Fruit fly (Drosophila melanogaster) whole organism, wandering third instar larva: ENCODE measurements around the gene CG17154.

Experiments used
- Abd-B ChIP-seq: fragments of >200 bp; optimal IDR thresholded peaks from 2 replicates; lab custom pipeline; 2017; ENCODE audit warnings: missing biosample characterization, missing genetic modification characterization
- CG32264 ChIP-seq: fragments of 200-800 bp; sonication (Bioruptor generic); optimal IDR thresholded peaks from 2 replicates; lab custom pipeline; 2016; ENCODE audit warnings: missing biosample characterization, missing genetic modification characterization
- CG9705 ChIP-seq: fragments of 200-800 bp; sonication (Bioruptor generic); optimal IDR thresholded peaks from 2 replicates; lab custom pipeline; 2018; ENCODE audit warnings: missing biosample characterization, mild to moderate bottlenecking, missing genetic modification characterization
- Dfd ChIP-seq: fragments of >200 bp; optimal IDR thresholded peaks from 2 replicates; lab custom pipeline; 2017; ENCODE audit warnings: missing biosample characterization, missing genetic modification characterization
- Dif ChIP-seq: fragments of 200-275, 200-300 bp; sonication (Bioruptor generic); optimal IDR thresholded peaks from 2 replicates; lab custom pipeline; 2018; ENCODE audit warnings: missing biosample characterization, missing genetic modification characterization; ENCODE audit not compliant: partially characterized antibody
- GATAd ChIP-seq: sonication (Bioruptor generic); optimal IDR thresholded peaks from 2 replicates; lab custom pipeline; 2016; ENCODE audit warnings: missing biosample characterization, missing genetic modification characterization
- HLH106 ChIP-seq: fragments of 200-800 bp; optimal IDR thresholded peaks from 3 replicates; lab custom pipeline; 2019; ENCODE audit warnings: missing biosample characterization, mild to moderate bottlenecking, missing genetic modification characterization, moderate library complexity
- Hnf4 ChIP-seq: fragments of 200-800 bp; sonication (Bioruptor generic); optimal IDR thresholded peaks from 2 replicates; lab custom pipeline; 2016; ENCODE audit warnings: missing biosample characterization, mild to moderate bottlenecking, missing genetic modification characterization
- Hr78 ChIP-seq: fragments of >200 bp; optimal IDR thresholded peaks from 2 replicates; lab custom pipeline; 2017; ENCODE audit warnings: missing biosample characterization, missing genetic modification characterization
- Jra ChIP-seq: sonication (Bioruptor generic); optimal IDR thresholded peaks from 2 replicates; lab custom pipeline; 2016; ENCODE audit warnings: missing biosample characterization, missing genetic modification characterization
- Mio ChIP-seq: sonication (Bioruptor generic); optimal IDR thresholded peaks from 2 replicates; lab custom pipeline; 2016; ENCODE audit warnings: missing biosample characterization, missing genetic modification characterization
- N ChIP-seq: fragments of >200 bp; optimal IDR thresholded peaks from 2 replicates; lab custom pipeline; 2018; ENCODE audit warnings: missing biosample characterization, missing external identifiers, missing genetic modification characterization
- OdsH ChIP-seq: fragments of 200-800 bp; sonication (Bioruptor generic); optimal IDR thresholded peaks from 2 replicates; lab custom pipeline; 2016; ENCODE audit warnings: missing biosample characterization, mild to moderate bottlenecking, missing genetic modification characterization
- Rel ChIP-seq, 2 experiments: fragments of 200-800 bp; sonication (Bioruptor generic) in 1 of 2; optimal IDR thresholded peaks; 2 replicates in 1 of 2; 3 replicates in 1 of 2; lab custom pipeline; 2016 to 2019; ENCODE audit warnings: mild to moderate bottlenecking in 2 of 2, missing biosample characterization in 2 of 2, missing genetic modification characterization in 2 of 2, moderate library complexity in 1 of 2
- Sp1 ChIP-seq: fragments of 200-800 bp; sonication (Bioruptor generic); optimal IDR thresholded peaks from 3 replicates; lab custom pipeline; 2019; ENCODE audit warnings: missing biosample characterization, mild to moderate bottlenecking, missing genetic modification characterization, moderate library complexity
- Vsx2 ChIP-seq: fragments of 200-300, 225-300 bp; sonication (Bioruptor generic); optimal IDR thresholded peaks from 2 replicates; lab custom pipeline; 2018; ENCODE audit warnings: missing biosample characterization, missing genetic modification characterization; ENCODE audit not compliant: partially characterized antibody
- brk ChIP-seq: fragments of 200-800 bp; sonication (Bioruptor generic); optimal IDR thresholded peaks from 2 replicates; lab custom pipeline; 2016; ENCODE audit warnings: missing biosample characterization, mild to moderate bottlenecking, missing genetic modification characterization
- dl ChIP-seq, 2 experiments: fragments of 175-275, 200-275 bp in 1 of 2; fragments of 200-275 bp in 1 of 2; sonication (Bioruptor generic); optimal IDR thresholded peaks; lab custom pipeline; 2018; ENCODE audit warnings: mild to moderate bottlenecking in 2 of 2, missing biosample characterization in 2 of 2, missing genetic modification characterization in 2 of 2, moderate library complexity in 2 of 2; ENCODE audit not compliant: partially characterized antibody in 2 of 2, insufficient read depth in 1 of 2
- dsf ChIP-seq: sonication (Bioruptor generic); optimal IDR thresholded peaks from 2 replicates; lab custom pipeline; 2016; ENCODE audit warnings: missing biosample characterization, missing genetic modification characterization, borderline replicate concordance
- ey ChIP-seq: fragments of 200-800 bp; sonication (Bioruptor generic); optimal IDR thresholded peaks from 2 replicates; lab custom pipeline; 2016; ENCODE audit warnings: missing biosample characterization, missing genetic modification characterization
- foxo ChIP-seq, 2 experiments: fragments of 200-800 bp; sonication (Bioruptor generic); optimal IDR thresholded peaks; 2 replicates in 1 of 2; 3 replicates in 1 of 2; lab custom pipeline; 2016 to 2017; ENCODE audit warnings: missing biosample characterization in 2 of 2, missing genetic modification characterization in 2 of 2
- fru ChIP-seq: fragments of 200-800 bp; sonication (Bioruptor generic); optimal IDR thresholded peaks from 3 replicates; lab custom pipeline; 2016; ENCODE audit warnings: missing biosample characterization, mild to moderate bottlenecking, missing genetic modification characterization
- h ChIP-seq: fragments of 200-800 bp; sonication (Bioruptor generic); optimal IDR thresholded peaks from 3 replicates; lab custom pipeline; 2016; ENCODE audit warnings: missing biosample characterization, mild to moderate bottlenecking, missing genetic modification characterization
- jim ChIP-seq: fragments of 175-275, 200-325 bp; sonication (Bioruptor generic); optimal IDR thresholded peaks from 2 replicates; lab custom pipeline; 2016; ENCODE audit warnings: missing biosample characterization, mild to moderate bottlenecking, missing genetic modification characterization
- lola ChIP-seq: fragments of >200 bp; optimal IDR thresholded peaks from 2 replicates; lab custom pipeline; 2017; ENCODE audit warnings: missing biosample characterization, missing genetic modification characterization
- pan ChIP-seq: fragments of >200 bp; optimal IDR thresholded peaks from 2 replicates; lab custom pipeline; 2017
- psq ChIP-seq: fragments of 200-800 bp; sonication (Bioruptor generic); optimal IDR thresholded peaks from 3 replicates; lab custom pipeline; 2017; ENCODE audit warnings: missing biosample characterization, mild to moderate bottlenecking, missing genetic modification characterization, moderate library complexity
- rgr ChIP-seq: fragments of 200-800 bp; sonication (Bioruptor generic); optimal IDR thresholded peaks from 3 replicates; lab custom pipeline; 2016; ENCODE audit warnings: missing biosample characterization, mild to moderate bottlenecking, missing genetic modification characterization
- sage ChIP-seq: fragments of 200-800 bp; sonication (Bioruptor generic); optimal IDR thresholded peaks from 2 replicates; lab custom pipeline; 2016; ENCODE audit warnings: missing biosample characterization, mild to moderate bottlenecking, missing genetic modification characterization
- sv ChIP-seq: fragments of 200-800 bp; sonication (Bioruptor generic); optimal IDR thresholded peaks from 3 replicates; lab custom pipeline; 2016; ENCODE audit warnings: missing biosample characterization, missing genetic modification characterization
- woc ChIP-seq: sonication (Bioruptor generic); optimal IDR thresholded peaks from 2 replicates; lab custom pipeline; 2016; ENCODE audit warnings: missing biosample characterization, mild to moderate bottlenecking, missing genetic modification characterization

The CG17154 gene

dm6 chr3L:12056286-12057178, 31.9 kb upstream of the CG17154 start:
- TF ChIP-seq fru (GFP tag; lab: Kevin White, UChicago) (peak; percentile 37), HLH106 (tag; lab: Kevin White, UChicago) (no peak), Mio (GFP tag; lab: Kevin White, UChicago) (no peak), pan (lab: Kevin White, UChicago) (peak; percentile 45), sage (no peak), woc (GFP tag; lab: Kevin White, UChicago) (peak; percentile 20), Sp1 (GFP tag; lab: Kevin White, UChicago) (no peak), Dfd (no peak), CG32264 (GFP tag; lab: Kevin White, UChicago) (no peak), dsf (no peak), h (GFP tag; lab: Kevin White, UChicago) (peak; percentile 27), foxo (GFP tag; optimal IDR thresholded peaks at IDR 0.05; lab: Kevin White, UChicago) (peak; percentile 35 to 52), GATAd (peak; percentile 85), Dif (GFP tag; lab: Kevin White, UChicago) (peak; percentile 65), ey (peak; percentile 22), psq (no peak), rgr (GFP tag; lab: Kevin White, UChicago) (peak; percentile 24), sv (peak; percentile 56), Vsx2 (GFP tag; lab: Kevin White, UChicago) (peak; percentile 79), Rel (GFP tag; optimal IDR thresholded peaks at IDR 0.05; lab: Kevin White, UChicago) (no peak), Rel (tag; optimal IDR thresholded peaks at IDR 0.05; lab: Kevin White, UChicago) (no peak), OdsH (GFP tag; lab: Kevin White, UChicago) (no peak), dl (GFP tag; optimal IDR thresholded peaks at IDR 0.05; lab: Kevin White, UChicago; ENCODE audit: insufficient read depth in 1 of 2, partially characterized antibody in 2 of 2) (peak; percentile 11 to 39)

dm6 chr3L:12057585-12057984, 30.8 kb upstream of the CG17154 start:
- TF ChIP-seq ey (no peak), sv (no peak), GATAd (no peak), foxo (GFP tag; optimal IDR thresholded peaks at IDR 0.05; lab: Kevin White, UChicago) (no peak), Sp1 (GFP tag; lab: Kevin White, UChicago) (no peak), N (GFP tag; lab: Kevin White, UChicago) (no peak), Jra (GFP tag; lab: Kevin White, UChicago) (no peak), h (GFP tag; lab: Kevin White, UChicago) (no peak), lola (no peak), Abd-B (GFP tag; lab: Kevin White, UChicago) (no peak), Vsx2 (GFP tag; lab: Kevin White, UChicago) (no peak), HLH106 (tag; lab: Kevin White, UChicago) (no peak)

dm6 chr3L:12058293-12058842, 30.1 kb upstream of the CG17154 start:
- no peak for TF ChIP-seq CG32264 (GFP tag; lab: Kevin White, UChicago)
- TF ChIP-seq HLH106 (tag; lab: Kevin White, UChicago) = no peak
- no peak for TF ChIP-seq dsf
- no peak for TF ChIP-seq CG9705 (GFP tag; lab: Kevin White, UChicago)
- no peak for TF ChIP-seq Hnf4 (GFP tag; lab: Kevin White, UChicago)
- TF ChIP-seq sv = no peak
- no peak for TF ChIP-seq Vsx2 (GFP tag; lab: Kevin White, UChicago)
- peak in 1 of 2 experiments; percentile 45 for TF ChIP-seq foxo (GFP tag; optimal IDR thresholded peaks at IDR 0.05; lab: Kevin White, UChicago)
- peak; percentile 49 for TF ChIP-seq h (GFP tag; lab: Kevin White, UChicago)
- no peak for TF ChIP-seq psq
- no peak for TF ChIP-seq jim
- no peak for TF ChIP-seq Mio (GFP tag; lab: Kevin White, UChicago)
- no peak for TF ChIP-seq brk
- no peak for TF ChIP-seq pan (lab: Kevin White, UChicago)
- no peak for TF ChIP-seq Dif (GFP tag; lab: Kevin White, UChicago)
- peak; percentile 22 for TF ChIP-seq fru (GFP tag; lab: Kevin White, UChicago)
- no peak for TF ChIP-seq Hr78 (GFP tag; lab: Kevin White, UChicago)
- TF ChIP-seq Abd-B (GFP tag; lab: Kevin White, UChicago) = no peak
- TF ChIP-seq GATAd = no peak
- peak; percentile 8 for TF ChIP-seq woc (GFP tag; lab: Kevin White, UChicago)
